Worm (Caenorhabditis elegans) whole organism, L4/young adult: ENCODE results near the gene R07E5.15.
A peak's percentile ranks its signal among the peaks of the same experiment; 100 is the strongest.

ENCODE experiments used
- W03F9.2 ChIP-seq: fragments of 150-350 bp; optimal IDR thresholded peaks from 2 replicates; lab custom pipeline; 2014; ENCODE audit warnings: missing biosample characterization, missing genetic modification characterization
- dao-5 ChIP-seq: sonication (generic microtip); optimal IDR thresholded peaks from 2 replicates; lab custom pipeline; 2016; ENCODE audit warnings: missing genotype, missing genetic modification characterization, moderate library complexity, missing compliant biosample characterization
- him-1 ChIP-seq: sonication (generic microtip); optimal IDR thresholded peaks from 2 replicates; lab custom pipeline; 2016; ENCODE audit warnings: missing genotype, missing genetic modification reagents, missing genetic modification characterization, missing compliant biosample characterization

Gene R07E5.15

ce11 chrIII:4401142-4401541 is at the start of gene R07E5.15:
TSS of gene R07E5.15 (plus strand) at chrIII:4401442.
- no peak for TF ChIP-seq dao-5 (tag; lab: Kevin White, UChicago)
- TF ChIP-seq him-1 (tag; lab: Kevin White, UChicago) = no peak
- TF ChIP-seq W03F9.2 (tag; lab: Kevin White, UChicago) = no peak

- TF ChIP-seq him-1 (tag; lab: Kevin White, UChicago) = no peak
- TF ChIP-seq W03F9.2 (tag; lab: Kevin White, UChicago) = no peak
- TF ChIP-seq dao-5 (tag; lab: Kevin White, UChicago) = no peak
Measured at ce11 chrIII:4356384-4356783, 44.9 kb upstream of the R07E5.15 start, which contains the start of gene mnp-1. TSS of gene mnp-1 (plus strand) at chrIII:4356594.

ce11 chrIII:4357438-4357837 is 43.8 kb upstream of the R07E5.15 start:
- TF ChIP-seq dao-5 (tag; lab: Kevin White, UChicago) = no peak

- TF ChIP-seq him-1 (tag; lab: Kevin White, UChicago) = no peak
- no peak for TF ChIP-seq W03F9.2 (tag; lab: Kevin White, UChicago)
- TF ChIP-seq dao-5 (tag; lab: Kevin White, UChicago) = no peak
Measured at ce11 chrIII:4358345-4358744, 42.9 kb upstream of the R07E5.15 start.

- TF ChIP-seq dao-5 (tag; lab: Kevin White, UChicago) = no peak
- TF ChIP-seq him-1 (tag; lab: Kevin White, UChicago) = no peak
- no peak for TF ChIP-seq W03F9.2 (tag; lab: Kevin White, UChicago)
Measured at ce11 chrIII:4359208-4359607, 42.0 kb upstream of the R07E5.15 start.

ce11 chrIII:4359900-4360299 is 41.3 kb upstream of the R07E5.15 start:
- TF ChIP-seq W03F9.2 (tag; lab: Kevin White, UChicago) (no peak), him-1 (tag; lab: Kevin White, UChicago) (no peak), dao-5 (tag; lab: Kevin White, UChicago) (no peak)

ce11 chrIII:4362332-4362731 is 38.9 kb upstream of the R07E5.15 start:
- no peak for TF ChIP-seq W03F9.2 (tag; lab: Kevin White, UChicago)
- no peak for TF ChIP-seq him-1 (tag; lab: Kevin White, UChicago)
- TF ChIP-seq dao-5 (tag; lab: Kevin White, UChicago) = no peak

- TF ChIP-seq W03F9.2 (tag; lab: Kevin White, UChicago) (no peak), him-1 (tag; lab: Kevin White, UChicago) (no peak), dao-5 (tag; lab: Kevin White, UChicago) (no peak)
Measured at ce11 chrIII:4364974-4365373, 36.3 kb upstream of the R07E5.15 start, which contains the start of gene ckb-1. TSS of gene ckb-1 (plus strand) at chrIII:4365274.

- TF ChIP-seq W03F9.2 (tag; lab: Kevin White, UChicago) = no peak
- TF ChIP-seq him-1 (tag; lab: Kevin White, UChicago) = no peak
- TF ChIP-seq dao-5 (tag; lab: Kevin White, UChicago) = no peak
Measured at ce11 chrIII:4367649-4368048, 33.6 kb upstream of the R07E5.15 start, which contains the start of gene ckb-2. TSS of gene ckb-2 (plus strand) at chrIII:4367949.

ce11 chrIII:4369381-4369809 is 31.8 kb upstream of the R07E5.15 start:
- peak; percentile 75 for TF ChIP-seq dao-5 (tag; lab: Kevin White, UChicago)

ce11 chrIII:4370585-4370984 is 30.7 kb upstream of the R07E5.15 start, which contains the start of gene ckb-3:
TSS of gene ckb-3 (plus strand) at chrIII:4370885.
- TF ChIP-seq W03F9.2 (tag; lab: Kevin White, UChicago) (no peak), him-1 (tag; lab: Kevin White, UChicago) (no peak), dao-5 (tag; lab: Kevin White, UChicago) (no peak)

ce11 chrIII:4372894-4373293 is 28.3 kb upstream of the R07E5.15 start:
- TF ChIP-seq him-1 (tag; lab: Kevin White, UChicago) (no peak), dao-5 (tag; lab: Kevin White, UChicago) (no peak), W03F9.2 (tag; lab: Kevin White, UChicago) (no peak)

- TF ChIP-seq W03F9.2 (tag; lab: Kevin White, UChicago) = no peak
- no peak for TF ChIP-seq dao-5 (tag; lab: Kevin White, UChicago)
- TF ChIP-seq him-1 (tag; lab: Kevin White, UChicago) = no peak
Measured at ce11 chrIII:4374854-4375253, 26.4 kb upstream of the R07E5.15 start, which contains the start of gene pals-26. TSS of gene pals-26 (plus strand) at chrIII:4375154.

ce11 chrIII:4379717-4380116 is 21.5 kb upstream of the R07E5.15 start, which contains the start of gene B0284.3:
TSS of gene B0284.3 (minus strand) at chrIII:4379817.
- TF ChIP-seq him-1 (tag; lab: Kevin White, UChicago) = no peak
- no peak for TF ChIP-seq W03F9.2 (tag; lab: Kevin White, UChicago)
- no peak for TF ChIP-seq dao-5 (tag; lab: Kevin White, UChicago)
